Worm (Caenorhabditis elegans): ENCODE data around the gene R144.3.

R144.3 gene

ce11 chrIII:5013915-5014346 is 7.9 kb upstream of the R144.3 start (continued):
- TF ChIP-seq aly-2 (tag; optimal IDR thresholded peaks at IDR 0.05) (no peak), lsy-12 (tag; optimal IDR thresholded peaks at IDR 0.05) (peak; percentile 76), elt-2 (tag; optimal IDR thresholded peaks at IDR 0.05) (peak; percentile 66), unc-39 (tag; optimal IDR thresholded peaks at IDR 0.05) (no peak), nhr-25 (tag; optimal IDR thresholded peaks at IDR 0.05) (peak; percentile 91), nhr-43 (tag; optimal IDR thresholded peaks at IDR 0.05; ENCODE audit: poor library complexity, severe bottlenecking) (no peak), egl-5 (tag; optimal IDR thresholded peaks at IDR 0.05) (peak; percentile 26), nhr-28 (tag; optimal IDR thresholded peaks at IDR 0.05) (no peak), daf-12 (tag; optimal IDR thresholded peaks at IDR 0.05) (no peak), fkh-10 (GFP tag; optimal IDR thresholded peaks at IDR 0.05) (peak; percentile 12), ZK546.5 (tag; optimal IDR thresholded peaks at IDR 0.05) (no peak), pha-4 (tag; optimal IDR thresholded peaks at IDR 0.05) (peak; percentile 87), pqm-1 (tag; optimal IDR thresholded peaks at IDR 0.05) (peak; percentile 38), egl-27 (tag; optimal IDR thresholded peaks at IDR 0.05) (peak; percentile 64), elt-1 (tag; optimal IDR thresholded peaks at IDR 0.05) (peak; percentile 63), zag-1 (tag; optimal IDR thresholded peaks at IDR 0.05) (no peak), lin-15B (tag; optimal IDR thresholded peaks at IDR 0.05) (peak; percentile 73), fos-1 (tag; optimal IDR thresholded peaks at IDR 0.05) (peak; percentile 15)

ce11 chrIII:5017550-5017949 is 4.2 kb upstream of the R144.3 start, which contains the start of gene larp-1:
TSS of gene larp-1 (minus strand) at chrIII:5017650.
- no peak for TF ChIP-seq nhr-23 (tag; optimal IDR thresholded peaks at IDR 0.05)
- TF ChIP-seq ceh-82 (tag; optimal IDR thresholded peaks at IDR 0.05) = no peak
- TF ChIP-seq unc-62 (GFP tag; optimal IDR thresholded peaks at IDR 0.05) = no peak

ce11 chrIII:5018116-5018689 is 3.6 kb upstream of the R144.3 start, which contains the start of gene wip-1:
TSS of gene wip-1 (plus strand) at chrIII:5018639.
- TF ChIP-seq lin-39 (tag; optimal IDR thresholded peaks at IDR 0.05) (peak; percentile 97), nhr-237 (tag; optimal IDR thresholded peaks at IDR 0.05) (no peak), pha-4 (tag; optimal IDR thresholded peaks at IDR 0.05) (peak; percentile 100), nhr-67 (tag; optimal IDR thresholded peaks at IDR 0.05) (no peak), fkh-2 (tag; optimal IDR thresholded peaks at IDR 0.05) (no peak), nhr-43 (tag; optimal IDR thresholded peaks at IDR 0.05; ENCODE audit: poor library complexity, severe bottlenecking) (peak; percentile 97), ceh-28 (tag; optimal IDR thresholded peaks at IDR 0.05) (peak; percentile 93), snpc-4 (tag; optimal IDR thresholded peaks at IDR 0.05) (peak; percentile 95), nfya-1 (tag; optimal IDR thresholded peaks at IDR 0.05; ENCODE audit: insufficient read depth) (peak; percentile 97), egl-5 (tag; optimal IDR thresholded peaks at IDR 0.05) (peak; percentile 92), ztf-11 (tag; optimal IDR thresholded peaks at IDR 0.05) (no peak), mml-1 (tag; optimal IDR thresholded peaks at IDR 0.05) (no peak), zag-1 (tag; optimal IDR thresholded peaks at IDR 0.05) (peak; percentile 29), daf-12 (tag; optimal IDR thresholded peaks at IDR 0.05) (peak; percentile 2), ama-1 (optimal IDR thresholded peaks at IDR 0.05) (peak; percentile 77), elt-2 (tag; optimal IDR thresholded peaks at IDR 0.05) (peak; percentile 93), lsy-12 (tag; optimal IDR thresholded peaks at IDR 0.05) (peak; percentile 98), elt-1 (tag; optimal IDR thresholded peaks at IDR 0.05) (peak; percentile 73), egl-27 (tag; optimal IDR thresholded peaks at IDR 0.05) (peak; percentile 95), R02D3.7 (tag; optimal IDR thresholded peaks at IDR 0.05) (peak; percentile 86), ztf-4 (tag; optimal IDR thresholded peaks at IDR 0.05) (peak; percentile 83), lin-15B (tag; optimal IDR thresholded peaks at IDR 0.05) (peak; percentile 95), ceh-16 (tag; optimal IDR thresholded peaks at IDR 0.05) (peak; percentile 68), unc-62 (GFP tag; optimal IDR thresholded peaks at IDR 0.05) (peak; percentile 60), nhr-25 (tag; optimal IDR thresholded peaks at IDR 0.05) (peak; percentile 100), unc-39 (tag; optimal IDR thresholded peaks at IDR 0.05) (no peak), pqm-1 (tag; optimal IDR thresholded peaks at IDR 0.05) (peak; percentile 90), eor-1 (tag; optimal IDR thresholded peaks at IDR 0.05) (no peak), mdl-1 (tag; optimal IDR thresholded peaks at IDR 0.05) (peak; percentile 61), nhr-11 (tag; optimal IDR thresholded peaks at IDR 0.05) (peak; percentile 91), sea-2 (GFP tag; optimal IDR thresholded peaks at IDR 0.05) (no peak), nhr-12 (tag; optimal IDR thresholded peaks at IDR 0.05) (no peak), nhr-23 (tag; optimal IDR thresholded peaks at IDR 0.05) (peak; percentile 99), hmg-11 (tag; optimal IDR thresholded peaks at IDR 0.05) (peak; percentile 98), fkh-10 (GFP tag; optimal IDR thresholded peaks at IDR 0.05) (peak; percentile 91), ceh-82 (tag; optimal IDR thresholded peaks at IDR 0.05) (peak; percentile 87), nhr-76 (tag; optimal IDR thresholded peaks at IDR 0.05) (peak; percentile 40), ceh-9 (tag; optimal IDR thresholded peaks at IDR 0.05) (no peak), aly-2 (tag; optimal IDR thresholded peaks at IDR 0.05) (peak; percentile 62), skn-1 (tag; optimal IDR thresholded peaks at IDR 0.05) (peak; percentile 96), ZK546.5 (tag; optimal IDR thresholded peaks at IDR 0.05) (peak; percentile 60), jun-1 (tag; optimal IDR thresholded peaks at IDR 0.05) (peak; percentile 97), nhr-28 (tag; optimal IDR thresholded peaks at IDR 0.05) (peak; percentile 49), nhr-77 (tag; optimal IDR thresholded peaks at IDR 0.05) (peak; percentile 88), elt-3 (tag; optimal IDR thresholded peaks at IDR 0.05) (peak; percentile 5 to 73 (median 6))
